Worm (Caenorhabditis elegans) whole organism, L4 larva: Measurements from ENCODE around the gene R160.4.
A peak's percentile ranks its signal among the peaks of the same experiment; 100 is the strongest.

Source experiments
- F26F4.8 ChIP-seq: fragments of 200-800 bp; sonication (Bioruptor generic); conservative IDR thresholded peaks from 2 replicates; pipeline ENCODE4 v1.3.6; 2022; ENCODE audit warnings: missing genetic modification characterization, missing compliant biosample characterization
- F44E2.7 ChIP-seq: fragments of 200-800 bp; sonication (Bioruptor generic); IDR thresholded peaks from 2 replicates; pipeline ENCODE4 v2.1.2; 2022; ENCODE audit warnings: missing genetic modification characterization, missing compliant biosample characterization
- ZK546.5 ChIP-seq, 2 experiments: sonication (generic microtip); optimal IDR thresholded peaks; 2 replicates each; lab custom pipeline; 2017; ENCODE audit warnings: missing biosample characterization in 2 of 2, missing genetic modification characterization in 2 of 2
- aha-1 ChIP-seq: fragments of 150-350 bp; peaks from one replicate; lab custom pipeline; 2014; ENCODE audit warnings: missing biosample characterization, missing genetic modification characterization
- aly-2 ChIP-seq: sonication (generic microtip); optimal IDR thresholded peaks from 2 replicates; lab custom pipeline; 2018; ENCODE audit warnings: missing biosample characterization, missing genetic modification characterization
- arid-1 ChIP-seq: fragments of 200-800 bp; sonication (Bioruptor generic); conservative IDR thresholded peaks from 2 replicates; pipeline ENCODE4 v1.3.6; 2022; ENCODE audit warnings: missing genetic modification reagents, missing genetic modification characterization, missing compliant biosample characterization
- ceh-20 ChIP-seq: fragments of 200-800 bp; sonication (Bioruptor generic); IDR thresholded peaks from 2 replicates; pipeline ENCODE4 v1.3.6; 2022; ENCODE audit warnings: missing genetic modification reagents, missing genetic modification characterization, missing compliant biosample characterization
- ceh-28 ChIP-seq: fragments of 150-350 bp; optimal IDR thresholded peaks from 2 replicates; lab custom pipeline; 2014; ENCODE audit warnings: missing biosample characterization, missing genetic modification reagents, missing genetic modification characterization
- ceh-44 ChIP-seq: fragments of 200-800 bp; sonication (Bioruptor generic); IDR thresholded peaks from 2 replicates; pipeline ENCODE4 v1.3.6; 2022; ENCODE audit warnings: missing genetic modification reagents, missing genetic modification characterization, missing compliant biosample characterization
- daf-8 ChIP-seq: fragments of 200-800 bp; sonication (Bioruptor generic); IDR thresholded peaks from 2 replicates; pipeline ENCODE4 v1.3.6; 2022; ENCODE audit warnings: missing genetic modification characterization, missing compliant biosample characterization
- dmd-6 ChIP-seq: fragments of 200-800 bp; sonication (Bioruptor generic); IDR thresholded peaks from 2 replicates; pipeline ENCODE4 v1.3.6; 2022; ENCODE audit warnings: missing genetic modification reagents, missing genetic modification characterization, missing compliant biosample characterization
- fkh-10 ChIP-seq: fragments of 150-350 bp; optimal IDR thresholded peaks from 2 replicates; lab custom pipeline; 2014; ENCODE audit warnings: missing biosample characterization, missing genetic modification reagents, missing genetic modification characterization
- hlh-30 ChIP-seq: sonication (generic microtip); optimal IDR thresholded peaks from 2 replicates; lab custom pipeline; 2017; ENCODE audit warnings: antibody characterized with exemption, mild to moderate bottlenecking, missing genetic modification characterization, missing compliant biosample characterization; ENCODE audit not compliant: insufficient read depth
- lin-13 ChIP-seq: fragments of 150-350 bp; optimal IDR thresholded peaks from 2 replicates; lab custom pipeline; 2014; ENCODE audit warnings: missing biosample characterization, missing genetic modification reagents, missing genetic modification characterization
- lin-39 ChIP-seq: fragments of 150-350 bp; optimal IDR thresholded peaks from 2 replicates; lab custom pipeline; 2014; ENCODE audit warnings: missing biosample characterization, missing genetic modification reagents, missing genetic modification characterization
- lsy-2 ChIP-seq, 2 experiments: fragments of 150-350 bp in 1 of 2; sonication (generic microtip) in 1 of 2; optimal IDR thresholded peaks; 2 replicates each; lab custom pipeline; 2014 to 2017; ENCODE audit warnings: missing biosample characterization in 2 of 2, missing genetic modification characterization in 2 of 2
- madf-5 ChIP-seq, 2 experiments: fragments of 200-800 bp; sonication (Bioruptor generic); IDR thresholded peaks; 2 replicates each; pipeline ENCODE4 v1.3.6; 2022; ENCODE audit warnings: missing compliant biosample characterization in 2 of 2, missing genetic modification characterization in 2 of 2
- madf-9 ChIP-seq: fragments of 200-800 bp; sonication (Bioruptor generic); conservative IDR thresholded peaks from 2 replicates; pipeline ENCODE4 v1.3.6; 2022; ENCODE audit warnings: missing genetic modification reagents, missing genetic modification characterization, missing compliant biosample characterization
- mep-1 ChIP-seq: fragments of 150-350 bp; sonication (generic microtip); optimal IDR thresholded peaks from 3 replicates; lab custom pipeline; 2014; ENCODE audit warnings: missing biosample characterization, missing genetic modification characterization
- mxl-2 ChIP-seq: fragments of 200-800 bp; sonication (Bioruptor generic); conservative IDR thresholded peaks from 2 replicates; pipeline ENCODE4 v1.3.6; 2022; ENCODE audit warnings: missing genetic modification reagents, missing genetic modification characterization, missing compliant biosample characterization
- nhr-102 ChIP-seq: sonication (generic microtip); optimal IDR thresholded peaks from 2 replicates; lab custom pipeline; 2016; ENCODE audit warnings: mild to moderate bottlenecking, missing genetic modification characterization, moderate library complexity, missing compliant biosample characterization
- nhr-28 ChIP-seq: fragments of 150-350 bp; optimal IDR thresholded peaks from 2 replicates; lab custom pipeline; 2014; ENCODE audit warnings: missing biosample characterization, missing genetic modification characterization
- pqm-1 ChIP-seq: sonication (generic microtip); optimal IDR thresholded peaks from 2 replicates; lab custom pipeline; 2017; ENCODE audit warnings: missing biosample characterization, missing genetic modification characterization
- snpc-1.2 ChIP-seq: fragments of 200-800 bp; sonication (Bioruptor generic); IDR thresholded peaks from 2 replicates; pipeline ENCODE4 v1.3.6; 2022; ENCODE audit warnings: missing genetic modification reagents, missing genetic modification characterization, missing compliant biosample characterization
- snpc-4 ChIP-seq: fragments of 150-350 bp; optimal IDR thresholded peaks from 2 replicates; lab custom pipeline; 2014; ENCODE audit warnings: missing biosample characterization, missing genetic modification characterization
- spr-3 ChIP-seq: fragments of 200-800 bp; sonication (Bioruptor generic); optimal IDR thresholded peaks from 2 replicates; lab custom pipeline; 2018; ENCODE audit warnings: mild to moderate bottlenecking, missing genetic modification characterization, missing compliant biosample characterization
- zfp-2 ChIP-seq: sonication (generic microtip); optimal IDR thresholded peaks from 2 replicates; lab custom pipeline; 2016; ENCODE audit warnings: mild to moderate bottlenecking, missing genetic modification characterization, missing compliant biosample characterization
- zip-11 ChIP-seq: fragments of 200-800 bp; sonication (Bioruptor generic); IDR thresholded peaks from 2 replicates; pipeline ENCODE4 v1.3.6; 2022; ENCODE audit warnings: missing genetic modification characterization, missing compliant biosample characterization
- zip-2 ChIP-seq: fragments of 150-350 bp; optimal IDR thresholded peaks from 2 replicates; lab custom pipeline; 2014; ENCODE audit warnings: missing biosample characterization, missing genetic modification characterization

The R160.4 gene

ce11 chrX:4409591-4410279 lies 41.0 kb upstream of the R160.4 start (continued):
- no peak for TF ChIP-seq lsy-2 (tag; optimal IDR thresholded peaks at IDR 0.05; lab: Kevin White, UChicago)
- no peak for TF ChIP-seq fkh-10 (GFP tag; lab: Kevin White, UChicago)
- no peak for TF ChIP-seq nhr-28 (tag; lab: Kevin White, UChicago)
- TF ChIP-seq snpc-4 (tag; lab: Kevin White, UChicago) = no peak
- TF ChIP-seq arid-1 (GFP tag; lab: Robert Waterston, UW) = no peak

DNA sequence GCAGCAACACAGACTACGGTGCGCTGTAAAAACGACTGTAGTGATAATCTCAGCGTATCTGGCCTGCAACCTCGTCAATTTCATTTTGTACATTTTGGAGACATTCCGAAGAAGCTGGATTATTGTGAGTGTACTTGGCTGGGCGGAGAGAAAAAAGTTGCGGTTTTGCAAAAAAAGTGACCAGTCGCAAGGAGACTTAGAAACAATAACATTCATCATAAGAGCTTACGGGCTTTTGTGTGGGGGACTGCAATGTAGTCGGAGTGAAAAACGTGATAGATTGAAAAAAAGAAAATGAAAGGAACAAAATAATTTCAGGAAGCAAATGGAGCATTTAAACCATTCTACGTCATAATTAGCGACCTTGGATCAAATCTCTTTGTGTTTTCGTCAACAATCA lies 39.8 kb upstream of the R160.4 start:
- TF ChIP-seq zip-2 (tag; lab: Kevin White, UChicago) = no peak
- TF ChIP-seq madf-9 (GFP tag; lab: Robert Waterston, UW) = no peak
- TF ChIP-seq ceh-20 (GFP tag; lab: Robert Waterston, UW) = 0 out of 2 replicates have a peak, but pooled peaks have one; percentile 17
- peak; percentile 70 for TF ChIP-seq aha-1
- no peak for TF ChIP-seq zip-11 (GFP tag; lab: Robert Waterston, UW)
- no peak for TF ChIP-seq dmd-6 (GFP tag; lab: Robert Waterston, UW)

DNA sequence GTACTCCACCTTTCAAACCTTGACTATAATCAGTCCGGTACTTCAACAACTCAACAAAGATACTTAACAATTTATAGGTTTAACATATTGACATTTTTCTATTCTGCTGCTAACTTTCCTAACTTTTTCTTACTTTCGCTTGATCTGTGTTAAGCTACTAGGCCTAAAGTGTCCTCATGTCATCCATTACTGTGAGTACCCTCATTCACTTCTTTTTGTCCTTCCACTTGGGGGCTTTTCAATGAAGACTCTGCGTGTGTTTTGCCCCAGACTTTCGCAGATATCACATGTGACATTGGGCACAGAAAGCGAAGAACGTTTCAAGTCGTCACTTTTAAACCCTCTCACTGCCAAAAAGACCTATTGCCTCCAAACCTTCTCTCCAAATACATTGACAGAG lies 36.0 kb upstream of the R160.4 start:
- no peak for TF ChIP-seq madf-5 (GFP tag; IDR thresholded peaks at IDR 0.05; lab: Robert Waterston, UW)
- peak; percentile 4 for TF ChIP-seq hlh-30 (tag; lab: Kevin White, UChicago)
- TF ChIP-seq ceh-28 (tag; lab: Kevin White, UChicago) = no peak
- no peak for TF ChIP-seq pqm-1 (tag; lab: Kevin White, UChicago)
- no peak for TF ChIP-seq ceh-44
- TF ChIP-seq ceh-20 (GFP tag; lab: Robert Waterston, UW) = peak; percentile 32; the same call in 1 of the 2 replicates
- no peak for TF ChIP-seq spr-3 (GFP tag; lab: Kevin White, UChicago)
- no peak for TF ChIP-seq F44E2.7 (GFP tag; lab: Robert Waterston, UW)
- TF ChIP-seq mxl-2 (GFP tag; lab: Robert Waterston, UW) = no peak
- TF ChIP-seq zfp-2 (tag; lab: Kevin White, UChicago) = no peak

DNA sequence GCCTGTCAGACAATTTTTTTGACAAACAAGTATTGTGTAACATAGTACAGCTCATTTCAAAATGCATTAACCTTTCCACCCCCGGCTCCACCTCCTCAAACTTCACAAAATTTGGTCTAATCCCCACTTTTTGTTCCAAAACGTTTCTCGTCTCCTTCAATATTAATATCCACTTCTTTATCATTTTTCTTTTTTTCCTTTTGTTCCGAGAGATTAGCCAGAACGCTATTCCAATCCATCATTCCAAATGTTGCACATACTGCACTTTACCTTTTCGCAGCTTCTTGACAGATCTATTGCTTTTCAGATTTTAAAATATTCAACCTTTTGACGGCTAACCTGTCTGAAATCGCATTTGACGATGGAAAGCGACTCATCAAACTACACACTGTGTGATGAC lies 34.2 kb upstream of the R160.4 start, which contains the start of gene D1079.1:
Gene D1079.1, plus strand, starts transcription at position 301 of the 400 bp plus-strand sequence.
- TF ChIP-seq snpc-4 (tag; lab: Kevin White, UChicago) = no peak
- peak; percentile 20 for TF ChIP-seq lin-39 (tag; lab: Kevin White, UChicago)
- no peak for TF ChIP-seq aly-2 (tag; lab: Kevin White, UChicago)
- TF ChIP-seq lin-13 (GFP tag; lab: Kevin White, UChicago) = no peak
- no peak for TF ChIP-seq F26F4.8

ce11 chrX:4400296-4400695 lies 31.6 kb upstream of the R160.4 start:
- no peak for TF ChIP-seq mep-1
- no peak for TF ChIP-seq ZK546.5 (tag; optimal IDR thresholded peaks at IDR 0.05; lab: Kevin White, UChicago)
- TF ChIP-seq aha-1 = peak; percentile 96

ce11 chrX:4397460-4397859 lies 28.8 kb upstream of the R160.4 start:
- TF ChIP-seq daf-8 (GFP tag; lab: Robert Waterston, UW) (no peak), pqm-1 (tag; lab: Kevin White, UChicago) (no peak), snpc-1.2 (GFP tag; lab: Robert Waterston, UW) (no peak), nhr-102 (tag; lab: Kevin White, UChicago) (no peak)
